Fruit fly (Drosophila melanogaster) ovary, adult (tissue): ENCODE measurements around the gene ND-18.

Experiments used
- CG17801 ChIP-seq: fragments of 200-800 bp; optimal IDR thresholded peaks from 2 replicates; lab custom pipeline; 2019; ENCODE audit warnings: missing biosample characterization, mild to moderate bottlenecking, missing genetic modification characterization, moderate library complexity; ENCODE audit not compliant: partially characterized antibody

Gene ND-18

DNA sequence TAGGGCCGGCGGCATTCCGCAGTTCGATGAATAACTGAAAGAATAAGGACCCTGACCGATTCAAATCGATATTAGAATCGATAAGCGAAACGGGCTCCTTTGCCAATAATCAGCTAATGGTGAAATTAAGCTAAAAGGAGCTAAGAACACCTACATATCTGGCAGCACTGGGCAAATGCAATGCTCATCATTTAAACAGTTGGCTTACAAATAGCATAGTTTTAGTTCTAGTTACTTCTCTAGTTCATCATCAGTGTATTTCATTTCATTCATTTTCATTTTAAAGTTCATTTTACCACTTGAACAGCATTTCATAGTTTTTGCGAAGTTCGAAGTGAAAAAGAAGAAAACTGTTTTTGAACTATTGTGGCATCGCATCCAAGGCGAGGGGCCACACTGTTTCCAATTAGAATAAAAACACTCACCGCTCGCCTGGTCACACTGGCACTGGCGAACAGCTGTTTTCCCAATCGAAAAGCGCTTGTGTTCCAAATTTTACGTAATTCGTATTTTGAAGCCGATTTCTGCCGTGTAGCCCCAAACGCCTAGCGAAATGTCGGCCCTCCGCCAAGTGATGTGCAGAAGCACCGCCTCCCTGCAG, at the start of gene ND-18, which contains the start of gene pcm:
TSS of gene ND-18 (plus strand) at position 438 of the 601 bp plus-strand sequence.
TSS of gene pcm (minus strand) at position 28 of the 601 bp plus-strand sequence.
- TF ChIP-seq CG17801 (GFP tag; lab: Kevin White, UChicago) = peak; percentile 0

dm6 chrX:19448297-19448696, 43.9 kb upstream of the ND-18 start:
- no peak for TF ChIP-seq CG17801 (GFP tag; lab: Kevin White, UChicago)

dm6 chrX:19453138-19453537, 39.1 kb upstream of the ND-18 start:
- TF ChIP-seq CG17801 (GFP tag; lab: Kevin White, UChicago) = no peak

- TF ChIP-seq CG17801 (GFP tag; lab: Kevin White, UChicago) = peak; percentile 49
These were observed 30.6 kb upstream of the ND-18 start for dm6 chrX:19461630-19462029.

DNA sequence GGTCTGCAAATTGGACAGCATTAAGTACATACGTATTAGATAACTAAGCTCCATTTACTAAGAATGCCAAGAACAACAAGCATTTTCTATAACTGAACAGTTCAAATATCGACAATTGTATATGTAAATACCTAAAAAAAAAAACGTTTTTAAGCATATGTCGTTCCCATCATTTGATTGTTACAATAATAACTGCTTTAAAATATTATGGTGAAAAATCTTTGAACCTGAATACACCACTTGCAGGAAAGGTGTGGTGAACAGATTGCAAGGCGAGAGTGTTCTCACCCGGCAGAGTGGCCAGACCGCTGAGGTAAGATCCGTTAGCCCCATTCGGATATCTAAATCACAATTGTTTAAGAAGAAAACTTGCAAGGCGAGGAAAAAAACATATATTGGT, 17.5 kb upstream of the ND-18 start, which contains the start of gene narya:
TSS of gene narya (plus strand) at position 301 of the 400 bp plus-strand sequence.
- no peak for TF ChIP-seq CG17801 (GFP tag; lab: Kevin White, UChicago)

- no peak for TF ChIP-seq CG17801 (GFP tag; lab: Kevin White, UChicago)
These were observed 13.1 kb upstream of the ND-18 start, which contains the start of gene CG32533 for dm6 chrX:19479134-19479533. Gene CG32533, minus strand, starts transcription at chrX:19479411.

DNA sequence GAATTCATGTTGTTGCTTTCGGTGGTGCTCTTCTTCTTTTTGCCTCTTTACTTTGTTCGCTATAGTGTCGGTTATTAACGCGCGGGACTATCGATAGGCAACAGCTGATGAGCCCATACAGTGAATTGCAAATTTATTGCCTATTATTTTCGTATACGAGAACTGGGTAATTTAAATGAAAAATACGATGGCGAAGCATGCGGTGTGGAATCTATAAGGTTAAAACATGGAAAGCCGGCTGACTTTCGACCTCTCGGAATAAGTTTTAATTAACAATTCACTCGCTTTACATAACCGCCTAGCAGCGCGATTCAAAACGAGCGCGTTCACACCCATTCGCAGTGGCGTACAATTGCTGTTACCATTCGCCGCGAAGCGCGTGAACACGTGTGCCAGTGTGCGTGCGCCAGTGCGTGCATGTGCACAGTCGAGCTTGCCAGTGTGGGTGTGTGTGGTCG, 12.3 kb upstream of the ND-18 start, which contains the start of the genes Naa15-16 and mRpS14:
TSS of gene Naa15-16 (plus strand) at position 116 of the 458 bp plus-strand sequence.
TSS of gene mRpS14 (minus strand) at position 370 of the 458 bp plus-strand sequence.
- no peak for TF ChIP-seq CG17801 (GFP tag; lab: Kevin White, UChicago)

- TF ChIP-seq CG17801 (GFP tag; lab: Kevin White, UChicago) = no peak
These were observed 11.6 kb upstream of the ND-18 start for dm6 chrX:19480544-19481127.

dm6 chrX:19485057-19485456, 7.2 kb upstream of the ND-18 start:
- TF ChIP-seq CG17801 (GFP tag; lab: Kevin White, UChicago) = no peak

DNA sequence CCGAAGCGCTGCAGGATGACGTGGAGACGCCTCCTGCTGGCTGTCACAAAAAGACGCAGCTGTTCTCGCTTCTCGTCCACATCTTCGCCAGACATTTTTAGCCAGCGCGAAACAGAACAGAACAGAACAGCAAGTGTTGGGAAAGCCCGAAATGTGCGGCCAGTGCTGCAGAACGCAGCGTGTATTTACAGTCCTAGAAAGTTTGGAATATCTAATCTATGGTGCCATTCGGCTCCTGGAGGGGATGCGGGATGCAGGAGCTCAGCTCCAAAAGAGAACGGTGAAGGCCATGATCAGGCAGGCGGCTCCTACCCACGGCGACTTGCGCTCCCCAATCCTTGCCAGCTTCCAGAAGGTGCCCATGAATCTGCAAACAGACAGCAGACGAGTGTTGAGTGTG, 2.1 kb downstream of the ND-18 start, which contains the start of gene CG12204:
TSS of gene CG12204 (minus strand) at position 117 of the 400 bp plus-strand sequence.
- TF ChIP-seq CG17801 (GFP tag; lab: Kevin White, UChicago) = no peak

DNA sequence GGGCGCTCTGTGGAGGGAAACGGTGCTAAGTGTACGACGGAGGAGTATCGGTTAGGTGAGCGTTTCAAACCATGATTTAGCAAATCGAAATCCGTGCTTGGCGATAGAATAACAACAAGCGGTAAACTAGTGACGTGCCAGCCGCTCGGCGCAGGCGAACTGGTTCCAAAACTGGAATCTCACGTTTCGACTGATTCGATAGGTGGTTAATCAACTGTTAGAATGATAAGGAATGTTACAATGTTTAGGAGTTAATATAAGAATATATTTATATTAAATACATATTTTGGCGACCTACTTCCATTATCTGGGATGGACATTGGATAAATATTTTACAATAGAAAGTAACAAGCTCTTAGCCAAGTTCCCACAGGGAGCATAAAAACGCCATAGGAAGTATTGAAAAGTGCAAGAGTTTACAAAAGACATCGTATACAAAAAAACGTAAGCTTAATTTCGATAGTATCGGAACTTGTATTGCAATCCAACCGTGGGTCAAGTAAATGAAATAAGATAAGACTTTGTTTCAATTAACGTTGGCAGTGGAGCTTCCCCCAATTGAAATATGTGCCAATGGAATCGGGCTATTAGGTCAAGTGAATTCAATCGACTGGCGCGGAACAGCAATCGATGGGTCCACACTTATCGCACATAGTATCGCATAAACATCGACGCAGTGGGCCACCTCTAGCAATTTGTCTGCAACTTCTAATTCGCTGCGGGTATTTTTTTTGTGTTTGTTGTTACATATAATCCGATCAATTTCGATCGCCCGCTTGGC, 2.8 kb downstream of the ND-18 start, which contains the start of the genes ksh, CG14200 and Pfrx:
TSS of gene ksh (minus strand) at position 163 of the 781 bp plus-strand sequence.
TSS of gene CG14200 (plus strand) at position 676 of the 781 bp plus-strand sequence.
TSS of gene Pfrx (plus strand) at position 676 of the 781 bp plus-strand sequence.
- no peak for TF ChIP-seq CG17801 (GFP tag; lab: Kevin White, UChicago)

- TF ChIP-seq CG17801 (GFP tag; lab: Kevin White, UChicago) = no peak
These were observed 3.7 kb downstream of the ND-18 start for dm6 chrX:19495611-19496583.

DNA sequence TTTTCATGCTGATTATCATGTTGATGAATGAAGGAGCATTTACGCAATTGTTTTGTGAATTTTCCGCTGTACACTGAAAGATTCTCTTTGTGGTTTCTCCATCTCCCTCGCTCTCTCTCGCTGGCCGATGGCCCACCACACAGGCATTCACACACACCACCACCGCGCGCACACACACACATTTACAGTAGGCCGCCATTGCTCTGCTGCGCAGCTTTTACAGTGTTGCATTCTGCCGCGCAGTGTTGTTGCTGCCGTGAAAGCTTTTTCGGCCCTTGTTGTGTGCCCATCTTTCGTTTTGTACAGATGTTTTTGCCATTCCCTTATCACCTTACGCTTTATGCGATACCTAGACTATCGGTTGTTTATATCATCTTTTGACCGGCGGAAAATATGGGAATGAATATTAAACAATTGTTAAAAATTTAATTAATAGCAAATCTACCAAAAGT, 4.6 kb downstream of the ND-18 start:
- no peak for TF ChIP-seq CG17801 (GFP tag; lab: Kevin White, UChicago)
